Fruit fly (Drosophila melanogaster): ENCODE measurements around the gene Esyt2.

Gene Esyt2

DNA sequence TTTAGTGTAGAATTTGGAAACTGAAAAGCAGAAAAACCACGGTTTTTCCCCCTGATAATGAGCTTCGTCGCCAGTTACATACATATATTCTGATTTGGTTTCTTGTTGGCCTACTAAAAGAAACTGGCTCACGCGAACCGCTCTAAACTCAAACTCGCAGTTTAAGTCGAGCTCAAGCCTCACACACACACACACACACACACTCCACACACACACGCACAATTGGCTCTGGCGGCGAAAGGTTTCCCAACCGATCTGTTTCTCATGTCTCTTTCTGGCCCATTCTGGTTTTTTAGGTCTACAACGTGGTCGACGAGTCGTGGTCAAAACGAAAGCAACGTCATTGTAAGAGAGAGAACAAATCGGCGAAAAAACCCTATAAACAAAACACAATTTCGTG lies 45.8 kb downstream of the Esyt2 start:
- TF ChIP-seq Crg-1 (GFP tag; optimal IDR thresholded peaks at IDR 0.05): no peak
- no peak for TF ChIP-seq kay (GFP tag; ENCODE audit: borderline replicate concordance)
- no peak for TF ChIP-seq CG7101 (tag; optimal IDR thresholded peaks at IDR 0.05)
- TF ChIP-seq Mnt (GFP tag; optimal IDR thresholded peaks at IDR 0.05): no peak
- no peak for TF ChIP-seq cic (GFP tag; optimal IDR thresholded peaks at IDR 0.05)
- no peak for TF ChIP-seq toe (GFP tag; optimal IDR thresholded peaks at IDR 0.05)

- no peak for TF ChIP-seq Hr96 (GFP tag; optimal IDR thresholded peaks at IDR 0.05)
- TF ChIP-seq CG11617 (GFP tag; optimal IDR thresholded peaks at IDR 0.05): no peak
- no peak for TF ChIP-seq cnc (optimal IDR thresholded peaks at IDR 0.05)
- no peak for TF ChIP-seq toe (GFP tag; optimal IDR thresholded peaks at IDR 0.05)
Measured at dm6 chr3R:24593733-24594132, 49.2 kb downstream of the Esyt2 start.

DNA sequence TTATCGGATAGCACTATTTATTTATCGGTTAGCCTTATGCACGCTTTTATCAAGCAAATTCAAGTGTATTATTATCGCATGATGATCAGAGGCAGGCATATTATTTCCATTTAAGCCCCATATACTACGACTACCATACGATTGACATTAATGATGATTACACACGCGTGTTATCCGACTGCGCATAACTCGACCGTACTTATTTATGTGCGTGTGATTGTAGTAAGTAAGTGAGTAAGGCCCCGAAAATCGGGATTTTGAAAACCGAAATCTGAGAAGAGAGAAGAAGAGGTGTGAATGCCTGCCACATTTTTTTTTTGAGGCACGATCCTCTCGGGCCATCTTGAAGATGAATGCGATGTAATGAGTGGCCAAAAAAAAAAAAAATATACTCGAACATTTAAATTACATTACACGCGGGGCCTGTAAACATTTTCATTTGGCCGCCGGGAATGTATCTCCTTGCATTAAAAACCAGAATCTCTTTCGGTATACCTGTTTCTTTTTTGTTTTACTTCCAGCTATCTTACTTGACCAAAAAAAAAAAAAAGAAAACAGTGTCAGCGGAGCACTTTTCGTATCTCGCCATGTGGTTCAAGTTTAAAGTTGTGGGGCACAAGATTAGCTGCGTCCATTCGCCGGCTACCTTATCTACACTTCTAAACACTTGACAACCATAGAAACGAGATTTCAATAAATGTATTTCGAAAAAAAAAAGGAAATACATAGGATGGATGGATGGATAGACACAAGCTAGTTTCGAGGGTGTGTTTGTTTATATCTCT lies 51.0 kb downstream of the Esyt2 start:
- TF ChIP-seq Hr96 (GFP tag; optimal IDR thresholded peaks at IDR 0.05) (no peak), kay (GFP tag; ENCODE audit: borderline replicate concordance) (peak; percentile 53), CG1620 (GFP tag; optimal IDR thresholded peaks at IDR 0.05) (no peak)

dm6 chr3R:24596881-24597280 lies 52.4 kb downstream of the Esyt2 start:
- TF ChIP-seq bab1 (GFP tag; optimal IDR thresholded peaks at IDR 0.05): no peak
- peak; percentile 48 for TF ChIP-seq cic (GFP tag; optimal IDR thresholded peaks at IDR 0.05)

DNA sequence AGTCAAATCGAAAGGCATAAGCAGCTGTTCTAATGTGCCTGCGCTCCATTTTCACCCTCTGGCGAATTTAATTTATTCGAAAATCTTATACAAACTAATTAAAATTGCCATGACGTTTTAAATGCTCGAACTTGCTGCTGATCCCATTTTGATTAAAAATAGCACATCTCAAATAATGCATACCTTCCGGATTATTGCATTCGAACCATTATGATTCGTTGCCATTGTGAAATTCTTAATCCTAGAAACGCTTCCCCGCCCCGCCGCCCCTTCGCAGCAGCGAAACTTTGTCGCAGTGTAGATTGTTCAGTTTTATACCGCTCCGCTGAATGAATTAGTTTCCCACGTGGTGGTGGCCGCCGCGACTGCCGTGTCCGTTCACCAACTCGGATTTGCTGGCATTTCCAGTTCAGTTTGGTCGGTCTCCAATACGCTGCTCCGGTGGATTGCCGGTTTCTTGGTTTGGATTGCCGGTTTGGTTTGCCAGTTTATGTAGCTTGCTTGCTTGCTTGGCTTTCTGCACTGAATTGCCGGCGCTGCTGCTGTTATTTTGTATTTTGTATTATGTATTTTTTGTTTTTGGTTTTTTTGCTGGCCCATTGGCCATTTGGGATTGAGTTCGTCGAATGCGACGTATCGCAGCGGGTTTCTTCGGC lies 54.2 kb downstream of the Esyt2 start:
- peak; percentile 1 for TF ChIP-seq tj (GFP tag; optimal IDR thresholded peaks at IDR 0.05)
- no peak for TF ChIP-seq cic (GFP tag; optimal IDR thresholded peaks at IDR 0.05)

- TF ChIP-seq CG7045 (GFP tag; optimal IDR thresholded peaks at IDR 0.05) (peak; percentile 14), tj (GFP tag; optimal IDR thresholded peaks at IDR 0.05) (peak; percentile 100), CG14711 (tag; optimal IDR thresholded peaks at IDR 0.05) (peak; percentile 30), CG11617 (GFP tag; optimal IDR thresholded peaks at IDR 0.05) (peak; percentile 20), Hr96 (GFP tag; optimal IDR thresholded peaks at IDR 0.05) (peak; percentile 13), CG12768 (GFP tag; optimal IDR thresholded peaks at IDR 0.05) (peak; percentile 41), pad (GFP tag; optimal IDR thresholded peaks at IDR 0.05) (peak; percentile 28), toe (GFP tag; optimal IDR thresholded peaks at IDR 0.05) (no peak), CG7101 (tag; optimal IDR thresholded peaks at IDR 0.05) (peak; percentile 24), Crg-1 (GFP tag; optimal IDR thresholded peaks at IDR 0.05) (no peak), ovo (GFP tag; optimal IDR thresholded peaks at IDR 0.05) (no peak), cic (GFP tag; optimal IDR thresholded peaks at IDR 0.05) (peak; percentile 41), kay (GFP tag; ENCODE audit: borderline replicate concordance) (no peak)
Measured at dm6 chr3R:24601069-24601468, 56.5 kb downstream of the Esyt2 start.

DNA sequence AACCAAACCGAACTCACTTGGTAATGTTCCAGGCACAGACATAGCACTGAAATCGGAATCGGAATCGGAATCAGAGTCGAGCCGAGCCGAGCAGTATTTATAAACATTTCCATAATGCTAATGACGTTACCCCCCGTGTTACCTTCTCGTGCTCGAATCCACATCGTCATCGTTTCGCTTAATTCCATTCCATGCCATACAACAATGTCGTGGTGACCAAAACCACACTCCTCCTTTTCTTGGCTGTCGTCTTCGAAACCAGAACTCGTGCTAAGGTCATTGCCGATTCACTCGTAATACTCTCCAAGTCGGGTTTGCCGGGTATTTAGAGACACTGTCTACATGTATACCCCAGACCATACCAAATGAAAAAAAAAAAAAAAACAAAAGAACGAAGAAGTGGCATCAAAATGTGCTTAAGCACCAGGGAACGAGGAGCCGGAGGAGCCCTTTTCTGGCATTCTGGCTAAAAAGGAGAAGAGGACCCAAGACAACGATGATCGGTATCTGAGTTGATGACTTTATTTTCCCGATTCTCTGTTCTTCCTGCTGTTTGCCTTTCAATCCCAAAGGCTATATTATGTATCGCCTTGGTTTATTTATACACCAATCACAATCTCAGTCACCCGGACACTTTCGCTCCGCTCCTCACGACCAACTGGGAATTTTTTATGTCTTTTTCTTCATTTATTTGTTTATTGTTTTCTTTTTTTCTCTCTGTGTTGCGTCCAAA lies 59.0 kb downstream of the Esyt2 start:
- TF ChIP-seq CG1620 (GFP tag; optimal IDR thresholded peaks at IDR 0.05) (no peak), kay (GFP tag; ENCODE audit: borderline replicate concordance) (peak; percentile 67), tj (GFP tag; optimal IDR thresholded peaks at IDR 0.05) (peak; percentile 71)

- no peak for TF ChIP-seq toe (GFP tag; optimal IDR thresholded peaks at IDR 0.05)
Measured at dm6 chr3R:24604165-24604564, 59.6 kb downstream of the Esyt2 start.
